Worm (Caenorhabditis elegans) whole organism, L4/young adult: ENCODE data around the gene grld-1.
"Not testable (repeated sequence)": the region's sequence is repeated elsewhere in the genome, so short reads cannot be mapped to it uniquely, and the experiment has no call there.

Experiments
- W03F9.2 ChIP-seq: fragments of 150-350 bp; optimal IDR thresholded peaks from 2 replicates; lab custom pipeline; 2014; ENCODE audit warnings: missing biosample characterization, missing genetic modification characterization
- dao-5 ChIP-seq: sonication (generic microtip); optimal IDR thresholded peaks from 2 replicates; lab custom pipeline; 2016; ENCODE audit warnings: missing genotype, missing genetic modification characterization, moderate library complexity, missing compliant biosample characterization
- him-1 ChIP-seq: sonication (generic microtip); optimal IDR thresholded peaks from 2 replicates; lab custom pipeline; 2016; ENCODE audit warnings: missing genotype, missing genetic modification reagents, missing genetic modification characterization, missing compliant biosample characterization

Gene grld-1

DNA sequence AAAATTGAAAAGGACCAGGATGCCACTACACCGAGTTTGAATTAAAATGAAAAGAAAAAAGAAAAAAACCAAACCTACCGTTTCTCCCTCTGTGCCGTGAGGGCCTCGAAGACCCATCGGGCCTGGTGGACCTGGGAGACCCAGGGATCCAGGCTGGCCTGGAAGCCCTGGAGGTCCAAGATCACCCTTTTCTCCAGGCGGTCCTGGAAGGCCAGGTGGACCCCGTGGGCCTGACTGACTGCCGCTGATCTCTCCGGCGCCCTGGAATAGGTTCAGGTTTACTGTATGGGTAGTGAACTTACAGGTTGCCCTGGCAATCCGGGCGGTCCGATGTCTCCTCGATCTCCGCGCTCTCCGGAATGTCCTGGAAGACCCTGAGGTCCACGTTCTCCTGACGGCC lies 13.9 kb upstream of the grld-1 start:
- no peak for TF ChIP-seq W03F9.2
- TF ChIP-seq him-1 = no peak
- no peak for TF ChIP-seq dao-5 (tag; lab: Kevin White, UChicago)

DNA sequence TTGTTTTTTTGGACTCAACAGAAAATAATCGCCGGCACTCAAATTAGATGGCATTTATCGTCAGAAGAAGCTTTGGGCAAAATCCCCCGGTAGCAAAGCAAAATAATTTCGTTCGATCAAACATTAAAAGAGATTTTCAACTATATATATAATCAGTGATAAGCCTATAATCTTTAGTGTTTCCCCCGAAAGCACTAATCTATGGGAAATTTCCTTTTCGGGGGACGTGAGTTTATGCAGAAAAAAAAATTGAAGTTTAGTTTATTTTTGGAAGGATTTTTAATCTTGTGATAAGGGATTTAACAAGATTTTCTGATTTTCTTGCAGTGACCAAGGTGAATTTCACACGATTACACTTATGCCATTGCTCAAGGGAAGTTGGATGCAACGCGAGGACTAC lies 8.2 kb upstream of the grld-1 start:
- TF ChIP-seq him-1 (no peak), dao-5 (tag; lab: Kevin White, UChicago) (no peak), W03F9.2 (no peak)

DNA sequence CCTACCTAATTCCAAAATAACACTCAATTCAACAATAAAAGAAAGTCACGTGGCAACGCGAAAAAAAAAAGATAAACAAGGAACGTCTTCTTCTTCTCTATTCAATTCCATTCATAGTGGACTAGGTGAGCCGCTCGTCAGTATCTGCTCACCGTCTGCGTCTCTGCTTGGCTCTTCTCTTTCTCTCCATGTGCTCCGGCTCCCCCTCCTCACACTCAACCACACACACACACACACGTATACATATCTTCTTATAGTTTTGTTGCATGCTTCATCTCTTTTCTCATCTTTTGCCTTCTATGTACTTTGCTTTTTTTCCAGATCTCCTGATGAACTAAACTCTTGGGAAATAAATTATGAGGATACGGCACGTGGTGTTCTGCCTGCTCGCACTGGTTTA lies 6.4 kb upstream of the grld-1 start, which contains the start of gene daf-1:
Gene daf-1, plus strand, starts transcription at position 322 of the 400 bp plus-strand sequence.
- TF ChIP-seq W03F9.2 (no peak), him-1 (peak; percentile 10), dao-5 (tag; lab: Kevin White, UChicago) (no peak)

DNA sequence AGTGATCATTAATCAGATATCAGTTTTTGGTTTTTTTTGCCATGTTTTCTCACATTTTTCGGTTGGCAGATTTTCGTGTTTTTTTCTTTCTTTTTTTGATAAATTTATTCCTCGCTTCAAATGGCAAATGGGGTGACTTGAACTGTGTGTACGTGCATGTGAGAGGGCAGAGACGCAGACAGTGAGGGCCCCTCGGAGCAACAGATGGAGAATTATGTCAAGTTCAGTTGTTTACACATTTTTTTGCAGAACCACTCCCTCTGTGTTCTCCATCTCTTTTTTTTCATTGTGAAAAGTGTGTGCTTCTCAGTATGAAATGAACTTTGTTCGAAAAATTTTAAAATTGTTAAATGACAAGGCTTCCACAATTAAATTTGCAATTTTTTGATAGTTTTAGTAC lies 4.4 kb upstream of the grld-1 start:
- TF ChIP-seq dao-5 (tag; lab: Kevin White, UChicago) (no peak), him-1 (no peak), W03F9.2 (no peak)

DNA sequence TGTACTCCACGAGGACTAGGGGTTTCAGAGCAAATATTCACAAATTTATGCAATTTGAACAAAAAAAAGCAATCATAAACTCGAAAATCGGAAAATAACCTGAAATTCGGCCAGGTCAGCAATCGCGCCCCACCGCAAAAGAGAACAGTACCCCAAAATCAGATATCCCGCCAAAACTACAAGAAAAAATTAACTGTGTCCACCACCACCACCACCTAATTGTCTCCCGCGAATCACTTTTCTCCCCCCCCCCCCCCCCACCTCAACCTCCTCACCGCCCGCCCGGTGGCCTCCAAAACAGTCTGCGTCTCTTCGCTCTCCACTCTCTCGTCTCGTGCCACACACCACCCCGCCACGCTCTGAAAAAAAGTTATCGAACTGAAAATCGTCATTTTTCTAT lies 2.8 kb upstream of the grld-1 start:
- TF ChIP-seq dao-5 (tag; lab: Kevin White, UChicago) = no peak
- no peak for TF ChIP-seq him-1
- TF ChIP-seq W03F9.2 = no peak

DNA sequence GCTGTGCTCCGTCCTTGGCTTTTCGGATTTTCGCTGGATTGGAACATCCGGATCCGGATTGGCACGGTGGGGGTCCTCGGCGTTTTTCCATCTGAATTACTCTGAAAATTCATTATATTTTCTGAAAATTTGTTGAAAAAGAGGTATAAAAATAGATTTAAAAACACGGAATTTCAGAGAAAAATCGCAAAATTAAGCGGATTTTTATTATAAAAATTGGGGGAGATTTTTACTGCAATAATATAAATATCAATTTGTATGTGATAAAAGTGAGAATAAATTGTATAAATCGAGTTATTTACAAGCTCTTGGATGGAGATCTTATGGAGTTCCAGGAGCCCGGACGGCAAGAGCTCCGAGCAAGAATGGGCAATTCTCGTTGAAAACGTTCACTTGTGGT lies 4.1 kb downstream of the grld-1 start, which contains the start of gene tut-1:
Gene tut-1, minus strand, starts transcription at position 101 of the 400 bp plus-strand sequence.
- no peak for TF ChIP-seq W03F9.2

DNA sequence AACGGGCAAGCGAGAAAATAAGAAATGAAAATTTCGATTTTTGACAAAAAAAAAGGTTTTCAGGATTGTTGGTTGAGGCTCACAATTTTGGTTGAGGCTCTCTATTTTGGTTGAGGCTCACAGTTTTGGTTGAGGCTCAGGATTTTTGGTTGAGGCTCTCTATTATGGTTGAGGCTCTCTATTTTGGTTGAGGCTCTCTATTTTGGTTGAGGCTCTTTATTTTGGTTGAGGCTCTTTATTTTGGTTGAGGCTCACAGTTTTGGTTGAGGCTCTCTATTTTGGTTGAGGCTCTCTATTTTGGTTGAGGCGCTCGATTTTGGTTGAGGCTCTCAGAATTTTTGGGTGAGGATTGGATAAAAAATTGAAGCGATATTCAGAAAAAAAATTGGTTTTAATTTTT lies 5.9 kb downstream of the grld-1 start:
- TF ChIP-seq him-1 (no peak), dao-5 (tag; lab: Kevin White, UChicago) (no peak), W03F9.2 (no peak)

DNA sequence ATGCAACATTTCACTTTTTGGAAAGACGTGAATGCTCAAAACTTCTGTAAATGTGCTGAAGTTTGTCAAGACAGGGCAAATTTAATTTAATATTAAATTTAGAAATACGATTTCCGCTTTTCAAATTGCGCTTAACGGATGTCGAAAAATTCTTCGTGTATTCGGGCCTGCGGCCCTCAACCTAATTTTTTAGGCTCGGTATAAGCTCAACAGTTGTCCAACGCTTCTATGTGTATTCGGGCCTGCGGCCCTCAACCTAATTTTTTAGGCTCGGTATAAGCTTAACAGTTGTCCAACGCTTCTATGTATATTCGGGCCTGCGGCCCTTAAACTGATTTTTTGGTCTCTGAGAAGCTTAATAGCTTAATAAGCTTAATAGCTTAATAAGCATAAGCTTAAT lies 6.9 kb downstream of the grld-1 start:
- no peak for TF ChIP-seq dao-5 (tag; lab: Kevin White, UChicago)
- no peak for TF ChIP-seq him-1
- TF ChIP-seq W03F9.2 = no peak

DNA sequence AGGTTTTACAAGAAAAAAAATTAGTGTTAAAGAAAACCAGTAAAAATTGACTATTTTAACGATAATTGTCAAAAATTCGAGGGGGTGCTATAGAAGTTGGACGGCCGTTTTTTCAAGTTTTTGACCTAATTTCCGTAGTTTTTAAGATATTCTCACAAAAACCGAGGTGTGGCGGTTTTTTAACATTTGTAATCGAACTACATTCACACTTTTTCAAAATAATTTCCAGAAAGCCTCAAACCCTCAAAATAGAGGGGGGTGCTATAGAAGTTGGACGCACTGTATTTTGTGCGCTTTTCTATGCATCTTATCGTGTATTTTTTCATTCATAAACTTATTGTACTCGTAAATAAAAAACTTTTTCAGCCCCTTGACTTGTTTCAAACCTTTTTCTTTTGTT lies 14.4 kb downstream of the grld-1 start, which contains the start of gene F29C4.4:
Gene F29C4.4, plus strand, starts transcription at position 301 of the 400 bp plus-strand sequence.
- TF ChIP-seq dao-5 (tag; lab: Kevin White, UChicago); W03F9.2; him-1: not testable (repeated sequence)

DNA sequence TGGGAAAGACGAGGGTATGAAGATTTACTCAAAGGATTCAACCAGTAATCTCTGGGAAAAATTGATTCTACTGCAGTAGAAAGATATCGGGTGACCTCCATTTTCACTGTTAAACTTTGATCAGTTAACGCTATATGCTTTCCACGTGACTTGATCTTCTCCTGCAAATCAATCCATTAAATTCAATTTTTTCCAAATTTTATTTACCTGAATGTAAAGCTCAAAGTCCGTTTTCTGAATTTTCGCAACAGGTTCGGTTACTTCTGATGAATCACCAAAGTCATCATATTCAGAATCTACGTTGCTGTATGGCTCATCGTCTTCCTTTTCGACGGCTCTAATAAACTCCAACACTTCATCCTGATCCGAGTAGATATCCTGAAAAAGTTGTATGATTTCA lies 16.4 kb downstream of the grld-1 start, which contains the start of gene B0545.4:
Gene B0545.4, minus strand, starts transcription at position 101 of the 400 bp plus-strand sequence.
- TF ChIP-seq W03F9.2 = no peak
- no peak for TF ChIP-seq dao-5 (tag; lab: Kevin White, UChicago)
- no peak for TF ChIP-seq him-1

DNA sequence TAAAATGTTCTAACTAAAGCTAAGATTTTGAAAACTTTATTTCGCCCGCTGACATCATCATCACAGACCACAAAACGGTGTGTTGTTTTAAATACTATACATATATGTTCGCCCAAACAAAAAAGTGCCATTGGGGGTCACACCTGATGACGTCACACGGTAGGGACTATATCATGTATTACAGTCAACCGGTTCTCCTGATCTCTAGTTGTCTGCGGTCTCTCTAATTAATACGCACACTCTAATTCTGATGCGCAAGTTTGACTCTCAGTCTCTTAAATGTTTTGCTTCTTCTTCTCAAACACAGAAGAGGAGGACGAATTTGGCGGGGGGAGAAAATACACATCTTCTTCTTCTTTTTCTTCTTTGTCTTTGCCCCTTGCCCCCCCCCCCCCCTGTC lies 22.9 kb downstream of the grld-1 start:
- TF ChIP-seq W03F9.2 = no peak
- no peak for TF ChIP-seq dao-5 (tag; lab: Kevin White, UChicago)
- TF ChIP-seq him-1 = no peak

DNA sequence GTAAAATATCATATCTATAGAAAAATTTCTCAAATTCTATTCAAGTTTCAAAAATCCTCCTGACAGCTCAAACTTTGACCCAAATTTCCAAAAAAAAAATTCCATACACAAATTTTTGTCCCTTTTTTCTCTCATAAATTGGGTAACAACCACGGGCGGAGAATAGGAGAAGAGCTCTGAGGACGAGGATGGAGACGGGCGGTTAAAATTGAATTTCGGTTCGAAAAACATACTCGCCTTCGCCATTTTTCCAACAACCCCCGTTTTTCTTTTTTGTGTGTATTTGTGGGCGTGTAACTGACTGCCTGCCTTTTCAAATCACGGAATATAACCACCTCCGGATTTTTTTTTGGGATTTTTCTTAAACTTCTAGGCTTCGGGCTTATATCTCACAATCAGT lies 28.1 kb downstream of the grld-1 start:
- TF ChIP-seq him-1 (no peak), W03F9.2 (no peak), dao-5 (tag; lab: Kevin White, UChicago) (no peak)

DNA sequence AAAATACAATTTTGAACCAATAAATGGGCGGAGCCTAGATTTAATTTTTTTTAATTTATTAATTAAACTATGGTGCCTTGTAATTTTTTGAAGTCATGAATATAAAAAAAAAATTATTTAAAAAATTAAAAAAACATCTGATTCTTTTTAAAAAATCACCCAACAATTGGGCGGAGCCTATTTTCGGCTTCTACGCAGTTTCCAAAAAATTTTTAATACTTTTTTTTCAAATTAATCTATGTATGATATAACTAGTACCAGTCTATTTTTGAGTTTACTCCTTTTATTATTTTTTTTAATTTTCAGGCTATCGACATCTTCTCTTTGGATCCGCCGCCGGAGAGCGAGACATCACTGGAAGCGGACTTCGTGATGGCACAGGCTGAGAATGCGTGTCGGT lies 34.1 kb downstream of the grld-1 start, which contains the start of gene tpa-1:
Gene tpa-1, plus strand, starts transcription at position 301 of the 400 bp plus-strand sequence.
- TF ChIP-seq dao-5 (tag; lab: Kevin White, UChicago) (no peak), him-1 (no peak), W03F9.2 (no peak)

DNA sequence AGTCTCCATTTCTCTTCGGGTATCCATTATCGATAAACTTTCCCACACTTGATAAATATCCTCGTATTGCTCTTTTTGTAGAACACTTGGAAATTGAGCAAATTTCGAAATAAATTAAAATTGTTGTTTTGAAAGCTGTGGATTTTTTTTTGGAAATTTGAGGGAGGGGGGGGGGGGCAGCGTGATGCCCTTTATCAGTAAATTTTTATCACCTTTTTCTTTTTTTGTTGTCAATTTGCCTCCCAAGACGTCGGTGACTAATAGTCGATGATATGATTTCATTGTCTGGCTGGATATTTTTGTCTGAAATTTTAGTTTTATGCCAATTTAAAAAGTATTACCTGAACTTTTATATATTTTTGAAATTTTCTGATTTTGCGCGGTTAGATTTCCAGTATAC lies 35.7 kb downstream of the grld-1 start, which contains the start of gene scl-23:
Gene scl-23, minus strand, starts transcription at position 101 of the 400 bp plus-strand sequence.
- TF ChIP-seq W03F9.2 (no peak), him-1 (no peak), dao-5 (tag; lab: Kevin White, UChicago) (no peak)

DNA sequence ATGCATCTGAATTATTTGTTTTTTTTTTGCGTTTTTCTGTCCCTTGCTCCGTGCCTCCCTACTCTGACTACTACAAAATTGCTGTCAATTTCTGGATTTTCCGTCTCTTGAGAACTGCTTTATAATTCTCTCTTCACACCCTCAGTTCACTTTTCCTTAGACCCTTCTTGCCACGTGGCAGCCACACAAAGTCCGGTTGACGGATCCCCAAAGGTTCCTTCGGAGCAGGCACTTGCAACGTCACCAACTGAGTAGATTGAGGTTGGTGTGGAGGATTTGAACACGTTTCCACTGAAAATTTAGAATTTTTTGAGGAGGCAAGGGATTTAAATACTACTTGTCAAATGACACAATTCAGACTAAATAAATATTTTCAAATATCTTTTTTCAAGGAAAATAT lies 39.0 kb downstream of the grld-1 start:
- TF ChIP-seq W03F9.2 (no peak), him-1 (no peak), dao-5 (tag; lab: Kevin White, UChicago) (no peak)

DNA sequence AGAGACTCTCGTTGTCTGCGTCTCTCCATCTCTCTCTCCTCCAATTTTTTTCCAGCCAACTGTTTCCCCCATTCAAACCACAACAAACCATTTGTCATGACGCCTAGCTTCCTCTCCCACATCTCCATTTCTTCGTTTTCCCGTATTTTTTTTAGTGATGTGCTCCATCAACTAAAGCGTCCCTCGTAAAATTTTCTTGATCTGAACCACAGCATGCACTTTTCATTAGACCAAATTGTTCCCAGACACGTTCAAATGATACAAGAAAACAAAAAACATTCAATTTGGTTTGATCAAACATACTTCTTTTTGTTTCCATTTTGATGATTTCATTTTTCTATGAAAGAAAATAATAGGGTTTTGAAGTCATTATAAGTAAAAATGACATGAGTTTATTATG lies 43.4 kb downstream of the grld-1 start:
- TF ChIP-seq him-1 (no peak), W03F9.2 (no peak), dao-5 (tag; lab: Kevin White, UChicago) (no peak)
